Worm (Caenorhabditis elegans): ENCODE results near the gene F40G12.4.

ce11 chrV:14282222-14282709 lies 13.8 kb upstream of the F40G12.4 start, which contains the start of the genes srt-74 and F40G12.9:
- TF ChIP-seq isw-1 (GFP tag; IDR thresholded peaks at IDR 0.05): no peak
- no peak for TF ChIP-seq pqm-1 (tag; optimal IDR thresholded peaks at IDR 0.05)
- no peak for TF ChIP-seq nhr-237 (tag; optimal IDR thresholded peaks at IDR 0.05)
- TF ChIP-seq alr-1 (tag; optimal IDR thresholded peaks at IDR 0.05; ENCODE audit: borderline replicate concordance): no peak
